Worm (Caenorhabditis elegans) whole organism, L2 larva: Measurements from ENCODE around the gene C04G6.4.

Experiments
- egl-27 ChIP-seq: sonication (generic microtip); optimal IDR thresholded peaks from 3 replicates; lab custom pipeline; 2017; ENCODE audit warnings: missing biosample characterization, missing genetic modification reagents, missing genetic modification characterization
- nhr-23 ChIP-seq: fragments of 150-350 bp; optimal IDR thresholded peaks from 2 replicates; lab custom pipeline; 2014; ENCODE audit warnings: missing biosample characterization, missing genetic modification reagents, missing genetic modification characterization
- zag-1 ChIP-seq: fragments of 150-350 bp; optimal IDR thresholded peaks from 2 replicates; lab custom pipeline; 2014; ENCODE audit warnings: missing biosample characterization, missing genetic modification characterization

DNA sequence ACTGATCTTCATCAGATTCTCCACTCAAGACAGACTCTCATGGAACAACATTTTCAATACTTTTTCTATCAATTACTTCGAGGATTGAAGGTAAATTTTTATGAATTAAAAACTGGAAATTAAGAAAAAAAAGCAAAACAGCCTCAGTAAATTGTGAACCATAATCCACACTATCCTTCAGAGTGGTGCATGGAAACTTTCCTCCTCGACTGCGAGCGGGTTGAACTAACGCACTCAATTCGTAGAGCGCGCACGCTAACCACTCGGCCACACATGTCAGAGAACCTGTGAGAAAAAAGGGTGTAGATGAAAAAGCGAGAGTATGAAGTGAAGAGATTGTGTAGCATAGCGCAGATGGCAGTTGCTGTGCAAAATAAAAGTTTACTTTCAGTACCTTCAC is 21.8 kb upstream of the C04G6.4 start:
- no peak for TF ChIP-seq nhr-23 (tag; lab: Kevin White, UChicago)
- TF ChIP-seq zag-1 (tag; lab: Kevin White, UChicago): peak; percentile 43
- peak; percentile 53 for TF ChIP-seq egl-27
